Fruit fly (Drosophila melanogaster): Measurements from ENCODE around the gene CG33695.

DNA sequence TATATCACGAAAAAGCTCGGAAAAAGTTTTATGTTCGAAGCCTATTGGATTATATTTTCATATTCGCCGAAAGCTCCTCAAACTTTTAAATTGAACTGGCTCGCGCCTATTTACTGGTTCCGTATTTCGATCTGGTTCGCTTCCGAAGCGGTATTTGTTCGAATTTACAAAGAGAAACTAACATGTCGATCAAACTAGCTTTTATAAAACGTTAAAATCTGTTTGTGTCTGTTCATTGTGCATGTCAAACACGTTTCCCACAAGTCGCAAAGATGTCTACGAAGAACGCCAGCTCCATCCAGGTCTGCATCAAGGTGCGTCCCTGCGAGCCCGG, 8.2 kb upstream of the CG33695 start, which contains the start of gene cana:
- no peak for TF ChIP-seq Hr83 (GFP tag; optimal IDR thresholded peaks at IDR 0.05; ENCODE audit: poor library complexity, severe bottlenecking)
- TF ChIP-seq OdsH (GFP tag; optimal IDR thresholded peaks at IDR 0.05): no peak
- no peak for TF ChIP-seq CG9705 (GFP tag; optimal IDR thresholded peaks at IDR 0.05)
- no peak for TF ChIP-seq Dfd (GFP tag; optimal IDR thresholded peaks at IDR 0.05)
- TF ChIP-seq Myc (optimal IDR thresholded peaks at IDR 0.05): no peak
- TF ChIP-seq brk (GFP tag; optimal IDR thresholded peaks at IDR 0.05): no peak
- TF ChIP-seq fru (GFP tag; optimal IDR thresholded peaks at IDR 0.05): no peak
- no peak for TF ChIP-seq psq (GFP tag; optimal IDR thresholded peaks at IDR 0.05)
- no peak for TF ChIP-seq rgr (GFP tag; optimal IDR thresholded peaks at IDR 0.05)
- TF ChIP-seq br (GFP tag; optimal IDR thresholded peaks at IDR 0.05): no peak
- no peak for TF ChIP-seq CrebA (GFP tag; optimal IDR thresholded peaks at IDR 0.05; ENCODE audit: borderline replicate concordance)
